Worm (Caenorhabditis elegans) whole organism, L4 larva: ENCODE measurements around the gene rab-18.

Experiments used
- Y105C5A.15 ChIP-seq: fragments of 200-800 bp; sonication (Bioruptor generic); IDR thresholded peaks from 2 replicates; pipeline ENCODE4 v1.3.6; 2022; ENCODE audit warnings: missing genetic modification characterization, missing compliant biosample characterization
- aha-1 ChIP-seq: fragments of 150-350 bp; peaks from one replicate; lab custom pipeline; 2014; ENCODE audit warnings: missing biosample characterization, missing genetic modification characterization
- ama-1 ChIP-seq: fragments of 150-350 bp; optimal IDR thresholded peaks from 2 replicates; lab custom pipeline; 2014; ENCODE audit warnings: inconsistent platforms, mixed read lengths
- attf-4 ChIP-seq: sonication (generic microtip); optimal IDR thresholded peaks from 3 replicates; lab custom pipeline; 2017; ENCODE audit warnings: missing biosample characterization, missing genetic modification characterization
- ceh-20 ChIP-seq: fragments of 200-800 bp; sonication (Bioruptor generic); IDR thresholded peaks from 2 replicates; pipeline ENCODE4 v1.3.6; 2022; ENCODE audit warnings: missing genetic modification reagents, missing genetic modification characterization, missing compliant biosample characterization
- ceh-44 ChIP-seq: fragments of 200-800 bp; sonication (Bioruptor generic); IDR thresholded peaks from 2 replicates; pipeline ENCODE4 v1.3.6; 2022; ENCODE audit warnings: missing genetic modification reagents, missing genetic modification characterization, missing compliant biosample characterization
- ceh-62 ChIP-seq: sonication (generic microtip); optimal IDR thresholded peaks from 2 replicates; lab custom pipeline; 2017; ENCODE audit warnings: missing biosample characterization, missing genetic modification characterization
- ctbp-1 ChIP-seq: fragments of 200-800 bp; sonication (Bioruptor generic); IDR thresholded peaks from 2 replicates; pipeline ENCODE4 v1.3.6; 2022; ENCODE audit warnings: missing genetic modification reagents, missing genetic modification characterization, missing compliant biosample characterization
- daf-12 ChIP-seq: fragments of 150-350 bp; optimal IDR thresholded peaks from 2 replicates; lab custom pipeline; 2014; ENCODE audit warnings: missing biosample characterization, missing genetic modification reagents, missing genetic modification characterization
- daf-8 ChIP-seq: fragments of 200-800 bp; sonication (Bioruptor generic); IDR thresholded peaks from 2 replicates; pipeline ENCODE4 v1.3.6; 2022; ENCODE audit warnings: missing genetic modification characterization, missing compliant biosample characterization
- dmd-6 ChIP-seq: fragments of 200-800 bp; sonication (Bioruptor generic); IDR thresholded peaks from 2 replicates; pipeline ENCODE4 v1.3.6; 2022; ENCODE audit warnings: missing genetic modification reagents, missing genetic modification characterization, missing compliant biosample characterization
- dmd-8 ChIP-seq: fragments of 200-800 bp; sonication (Bioruptor generic); IDR thresholded peaks from 2 replicates; pipeline ENCODE4 v1.3.6; 2022; ENCODE audit warnings: missing genetic modification characterization, missing compliant biosample characterization
- dmd-9 ChIP-seq: fragments of 200-800 bp; sonication (Bioruptor generic); IDR thresholded peaks from 2 replicates; pipeline ENCODE4 v1.3.6; 2022; ENCODE audit warnings: missing genetic modification reagents, missing genetic modification characterization, missing compliant biosample characterization
- duxl-1 ChIP-seq: sonication (generic microtip); optimal IDR thresholded peaks from 2 replicates; lab custom pipeline; 2016; ENCODE audit warnings: mild to moderate bottlenecking, missing genetic modification characterization, moderate library complexity, missing compliant biosample characterization; ENCODE audit not compliant: poor library complexity
- dve-1 ChIP-seq: sonication (generic microtip); optimal IDR thresholded peaks from 2 replicates; lab custom pipeline; 2017; ENCODE audit warnings: antibody characterized with exemption, mild to moderate bottlenecking, missing genetic modification characterization, missing compliant biosample characterization; ENCODE audit not compliant: insufficient read depth
- fkh-10 ChIP-seq: fragments of 150-350 bp; optimal IDR thresholded peaks from 2 replicates; lab custom pipeline; 2014; ENCODE audit warnings: missing biosample characterization, missing genetic modification reagents, missing genetic modification characterization
- hlh-11 ChIP-seq: fragments of 200-800 bp; sonication (Bioruptor generic); optimal IDR thresholded peaks from 2 replicates; lab custom pipeline; 2018; ENCODE audit warnings: mild to moderate bottlenecking, missing genetic modification characterization, missing compliant biosample characterization
- hlh-30 ChIP-seq: sonication (generic microtip); optimal IDR thresholded peaks from 2 replicates; lab custom pipeline; 2017; ENCODE audit warnings: antibody characterized with exemption, mild to moderate bottlenecking, missing genetic modification characterization, missing compliant biosample characterization; ENCODE audit not compliant: insufficient read depth
- lin-38 ChIP-seq: fragments of 200-800 bp; sonication (Bioruptor generic); IDR thresholded peaks from 2 replicates; pipeline ENCODE4 v1.3.6; 2022; ENCODE audit warnings: missing genetic modification reagents, missing genetic modification characterization, missing compliant biosample characterization
- lir-3 ChIP-seq: sonication (generic microtip); optimal IDR thresholded peaks from 2 replicates; lab custom pipeline; 2016; ENCODE audit warnings: mild to moderate bottlenecking, missing genetic modification characterization, missing compliant biosample characterization
- madf-5 ChIP-seq, 2 experiments: fragments of 200-800 bp; sonication (Bioruptor generic); IDR thresholded peaks; 2 replicates each; pipeline ENCODE4 v1.3.6; 2022; ENCODE audit warnings: missing compliant biosample characterization in 2 of 2, missing genetic modification characterization in 2 of 2
- madf-9 ChIP-seq: fragments of 200-800 bp; sonication (Bioruptor generic); conservative IDR thresholded peaks from 2 replicates; pipeline ENCODE4 v1.3.6; 2022; ENCODE audit warnings: missing genetic modification reagents, missing genetic modification characterization, missing compliant biosample characterization
- mdt-29 ChIP-seq: fragments of 200-800 bp; sonication (Bioruptor generic); IDR thresholded peaks from 2 replicates; pipeline ENCODE4 v1.3.6; 2022; ENCODE audit warnings: missing genetic modification reagents, missing genetic modification characterization, missing compliant biosample characterization
- mxl-2 ChIP-seq: fragments of 200-800 bp; sonication (Bioruptor generic); conservative IDR thresholded peaks from 2 replicates; pipeline ENCODE4 v1.3.6; 2022; ENCODE audit warnings: missing genetic modification reagents, missing genetic modification characterization, missing compliant biosample characterization
- mxl-3 ChIP-seq: fragments of 200-800 bp; sonication (Bioruptor generic); optimal IDR thresholded peaks from 2 replicates; lab custom pipeline; 2018; ENCODE audit warnings: mild to moderate bottlenecking, missing genetic modification characterization, missing compliant biosample characterization
- nhr-102 ChIP-seq: sonication (generic microtip); optimal IDR thresholded peaks from 2 replicates; lab custom pipeline; 2016; ENCODE audit warnings: mild to moderate bottlenecking, missing genetic modification characterization, moderate library complexity, missing compliant biosample characterization
- nhr-25 ChIP-seq: sonication (generic microtip); optimal IDR thresholded peaks from 2 replicates; lab custom pipeline; 2017; ENCODE audit warnings: missing genetic modification characterization, mild to moderate bottlenecking, missing compliant biosample characterization, antibody characterized with exemption, moderate library complexity, borderline replicate concordance; ENCODE audit not compliant: insufficient read depth
- pha-4 ChIP-seq, 2 experiments: fragments of 150-350 bp in 1 of 2; fragments of 200-800 bp in 1 of 2; sonication (Bioruptor generic) in 1 of 2; IDR thresholded peaks in 1 of 2; optimal IDR thresholded peaks in 1 of 2; 2 replicates each; pipeline versions ENCODE4 v1.3.6 to Lab custom; 2014 to 2022; ENCODE audit warnings: missing genetic modification characterization in 2 of 2, missing genetic modification reagents in 2 of 2, missing biosample characterization in 1 of 2, missing compliant biosample characterization in 1 of 2
- php-3 ChIP-seq: fragments of 200-800 bp; sonication (Bioruptor generic); IDR thresholded peaks from 2 replicates; pipeline ENCODE4 v1.3.6; 2022; ENCODE audit warnings: missing genetic modification reagents, missing genetic modification characterization, missing compliant biosample characterization
- rbr-2 ChIP-seq: sonication (generic microtip); optimal IDR thresholded peaks from 2 replicates; lab custom pipeline; 2016; ENCODE audit warnings: missing genotype, missing genetic modification characterization, missing compliant biosample characterization
- set-16 ChIP-seq: fragments of 200-800 bp; sonication (Bioruptor generic); IDR thresholded peaks from 2 replicates; pipeline ENCODE4 v1.3.6; 2022; ENCODE audit warnings: missing genetic modification reagents, missing genetic modification characterization, missing compliant biosample characterization
- spr-3 ChIP-seq: fragments of 200-800 bp; sonication (Bioruptor generic); optimal IDR thresholded peaks from 2 replicates; lab custom pipeline; 2018; ENCODE audit warnings: mild to moderate bottlenecking, missing genetic modification characterization, missing compliant biosample characterization
- unc-130 ChIP-seq: sonication (generic microtip); optimal IDR thresholded peaks from 2 replicates; lab custom pipeline; 2016; ENCODE audit warnings: missing genetic modification reagents, missing genetic modification characterization, missing compliant biosample characterization
- zag-1 ChIP-seq: fragments of 150-350 bp; optimal IDR thresholded peaks from 2 replicates; lab custom pipeline; 2014; ENCODE audit warnings: missing biosample characterization, missing genetic modification characterization
- zfp-3 ChIP-seq: fragments of 200-800 bp; sonication (Bioruptor generic); conservative IDR thresholded peaks from 2 replicates; pipeline ENCODE4 v1.3.6; 2022; ENCODE audit warnings: missing genetic modification reagents, missing genetic modification characterization, missing compliant biosample characterization
- zip-11 ChIP-seq: fragments of 200-800 bp; sonication (Bioruptor generic); IDR thresholded peaks from 2 replicates; pipeline ENCODE4 v1.3.6; 2022; ENCODE audit warnings: missing genetic modification characterization, missing compliant biosample characterization
- ztf-11 ChIP-seq: fragments of 150-350 bp; optimal IDR thresholded peaks from 2 replicates; lab custom pipeline; 2014; ENCODE audit warnings: missing biosample characterization, missing genetic modification characterization

Gene rab-18

DNA sequence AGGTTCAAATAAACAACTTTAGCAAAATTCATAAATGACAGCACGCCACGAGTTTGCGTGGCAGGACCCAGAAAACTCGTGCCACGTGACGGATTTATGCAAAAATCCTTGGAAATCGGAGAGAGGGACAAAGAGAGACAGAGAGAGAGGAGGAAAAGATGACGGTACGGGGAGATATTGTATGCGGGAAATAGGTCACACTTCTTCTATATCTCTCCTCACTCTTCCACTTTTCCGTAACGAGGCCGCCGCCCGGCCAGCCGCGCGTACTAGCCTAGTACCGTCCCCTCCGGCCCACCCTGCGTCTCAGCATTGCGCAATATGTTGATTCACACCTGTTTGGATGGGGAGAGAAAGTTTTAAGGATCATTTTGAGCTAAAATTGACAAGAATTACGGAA, 26.5 kb downstream of the rab-18 start:
- TF ChIP-seq set-16 (GFP tag; lab: Robert Waterston, UW) (peak; percentile 32; the same call in 1 of the 2 replicates), aha-1 (peak; percentile 28), ama-1 (no peak), dmd-9 (no peak), dmd-8 (GFP tag; lab: Robert Waterston, UW) (no peak), Y105C5A.15 (GFP tag; lab: Robert Waterston, UW) (no peak), mdt-29 (GFP tag; lab: Robert Waterston, UW) (no peak)

DNA sequence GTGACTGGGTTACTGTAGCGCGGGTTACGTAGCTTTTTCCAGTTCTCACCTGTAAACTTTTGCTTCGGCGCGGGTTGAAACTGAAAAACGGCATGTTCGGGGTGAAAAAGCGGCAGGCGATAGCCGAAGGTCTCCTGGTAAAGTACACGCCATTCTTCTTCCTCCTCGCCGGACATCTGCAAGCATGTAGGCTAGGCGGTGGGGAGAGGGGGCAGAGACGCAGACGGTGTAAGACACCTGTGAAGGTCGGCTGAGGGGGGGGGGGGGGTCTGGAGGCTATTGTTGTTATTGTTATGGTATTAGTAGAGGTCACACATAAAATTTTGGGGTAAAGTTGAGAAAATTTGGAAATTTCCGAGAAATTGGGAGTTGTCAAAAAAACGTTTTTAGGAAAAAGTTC, 27.5 kb downstream of the rab-18 start, which contains the start of gene fbxo-11.2:
TSS of gene fbxo-11.2 (minus strand) at position 176 of the 400 bp plus-strand sequence.
- no peak for TF ChIP-seq spr-3 (GFP tag; lab: Kevin White, UChicago)
- peak; percentile 9 for TF ChIP-seq hlh-30 (tag; lab: Kevin White, UChicago)
- TF ChIP-seq mxl-3 (GFP tag; lab: Kevin White, UChicago): peak; percentile 67
- peak; percentile 24 for TF ChIP-seq hlh-11 (tag; lab: Kevin White, UChicago)
- TF ChIP-seq lin-38 (GFP tag; lab: Robert Waterston, UW): 0 out of 2 replicates have a peak, but pooled peaks have one; percentile 18
- peak; percentile 81 for TF ChIP-seq set-16 (GFP tag; lab: Robert Waterston, UW)
- no peak for TF ChIP-seq duxl-1

DNA sequence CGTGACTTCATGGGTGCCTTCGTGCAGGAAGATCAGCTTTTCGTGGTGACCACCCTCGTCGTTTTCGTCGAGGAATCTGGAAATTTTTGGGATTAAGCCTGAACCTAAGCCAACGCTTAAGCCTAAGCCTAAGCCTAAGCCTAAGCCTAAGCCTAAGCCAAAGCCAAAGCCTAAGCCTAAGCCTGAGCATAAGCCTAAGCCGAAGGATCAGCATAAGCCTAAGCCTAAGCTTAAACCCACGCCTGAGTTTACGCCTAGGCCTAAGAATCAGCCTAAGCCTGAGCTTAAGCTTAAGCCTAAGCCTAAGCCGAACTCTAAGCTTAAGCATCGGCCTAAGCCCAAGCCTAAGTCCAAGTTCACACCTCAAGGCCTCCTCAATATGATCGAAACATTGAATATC, 28.3 kb downstream of the rab-18 start:
- TF ChIP-seq php-3 (GFP tag; lab: Robert Waterston, UW) (0 out of 2 replicates have a peak, but pooled peaks have one; percentile 5), madf-5 (GFP tag; IDR thresholded peaks at IDR 0.05; lab: Robert Waterston, UW) (no peak)

DNA sequence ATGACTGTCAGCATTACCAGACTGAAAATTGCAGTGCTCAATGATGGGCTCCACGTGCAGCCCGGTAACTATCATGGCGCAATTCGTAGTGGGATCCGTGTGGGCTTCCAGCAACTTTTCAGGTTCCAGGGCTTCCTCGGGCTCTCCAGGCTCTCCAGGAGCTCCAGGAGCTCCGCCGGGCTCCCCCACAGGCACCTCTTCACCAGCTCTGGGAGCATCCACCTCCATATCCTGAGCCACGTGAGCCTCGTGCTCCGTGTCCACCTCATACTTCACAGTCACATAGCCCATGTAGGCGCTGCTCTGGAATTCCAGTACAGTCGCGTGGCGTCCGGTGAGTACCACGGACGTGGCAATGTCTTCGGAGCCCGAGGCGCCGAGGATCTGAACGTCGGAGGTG, 28.7 kb downstream of the rab-18 start:
- 0 out of 2 replicates have a peak, but pooled peaks have one; percentile 17 for TF ChIP-seq ctbp-1
- TF ChIP-seq madf-5 (GFP tag; IDR thresholded peaks at IDR 0.05; lab: Robert Waterston, UW): 0 out of 4 replicates have a peak, but pooled peaks of 1 of the 2 experiments have one; percentile 27
- no peak for TF ChIP-seq ama-1
- TF ChIP-seq set-16 (GFP tag; lab: Robert Waterston, UW): peak; percentile 94
- TF ChIP-seq, all 104 proteins: peak for 3

DNA sequence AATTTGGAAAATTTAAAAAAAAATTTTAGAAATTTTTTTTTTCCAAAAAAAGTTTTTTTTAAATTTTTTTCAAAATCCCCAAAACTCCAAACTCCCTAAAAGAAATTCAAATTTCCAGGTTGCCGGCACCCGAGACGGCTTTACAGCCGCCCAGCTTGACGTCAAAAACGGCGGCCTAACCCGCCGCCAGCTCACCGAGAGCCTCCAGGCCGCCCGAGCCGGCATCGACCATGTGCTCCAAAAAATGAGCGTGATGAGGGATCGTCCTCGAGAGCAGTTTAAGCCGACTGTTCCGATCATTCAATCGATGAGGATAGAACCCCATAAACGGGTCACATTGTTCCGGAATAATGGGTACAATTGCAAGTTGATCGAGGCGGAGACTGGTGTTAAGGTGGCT, 36.8 kb downstream of the rab-18 start:
- no peak for TF ChIP-seq zip-11 (GFP tag; lab: Robert Waterston, UW)
- TF ChIP-seq set-16 (GFP tag; lab: Robert Waterston, UW): peak; percentile 85
- no peak for TF ChIP-seq daf-12 (tag; lab: Kevin White, UChicago)
- TF ChIP-seq ztf-11: no peak

DNA sequence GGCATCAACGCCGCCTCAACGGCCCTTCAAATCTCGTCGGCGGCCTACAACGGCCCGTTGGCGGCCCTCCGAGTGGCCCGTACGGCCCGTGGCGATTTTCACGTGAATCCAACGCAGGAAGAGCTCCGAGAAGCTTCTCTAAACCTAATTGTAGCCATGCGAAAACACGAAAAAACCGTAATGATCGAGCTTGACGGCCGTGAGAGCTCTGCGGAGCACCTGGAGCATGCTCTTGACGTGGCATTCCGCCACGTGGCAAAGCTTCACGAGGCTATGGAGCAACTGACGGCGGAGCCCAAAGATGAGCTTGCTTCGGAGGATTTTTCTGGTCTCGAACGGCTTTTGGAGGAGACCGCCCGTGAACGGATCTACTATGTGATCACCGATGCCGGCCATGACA, 40.5 kb downstream of the rab-18 start:
- TF ChIP-seq set-16 (GFP tag; lab: Robert Waterston, UW) (peak; percentile 70), mxl-2 (GFP tag; lab: Robert Waterston, UW) (no peak)
- TF ChIP-seq, all 104 proteins: peak for 1

DNA sequence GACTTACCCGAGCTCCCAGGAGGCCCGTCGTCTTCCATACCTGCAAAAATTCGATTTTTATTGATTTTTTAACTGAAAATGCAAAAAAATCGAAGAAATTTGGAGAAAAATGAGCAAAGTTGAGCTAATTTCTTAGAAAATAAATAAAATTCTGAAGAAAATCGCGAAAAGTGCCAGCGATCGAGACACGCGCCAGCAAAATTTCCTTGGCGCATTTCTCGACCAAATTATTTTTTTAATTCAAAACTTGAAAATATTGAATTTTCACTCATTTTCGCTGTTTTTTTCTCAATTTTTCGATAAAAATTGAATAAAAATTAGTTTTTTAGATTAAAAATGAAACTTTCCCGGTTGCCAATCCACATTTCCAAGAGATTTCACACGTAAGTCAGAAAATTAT, 43.4 kb downstream of the rab-18 start, which contains the start of the genes chin-1 and BE0003N10.1:
TSS of gene chin-1 (minus strand) at position 40 of the 400 bp plus-strand sequence.
TSS of gene BE0003N10.1 (plus strand) at position 320 of the 400 bp plus-strand sequence.
- TF ChIP-seq pha-4 (GFP tag; IDR thresholded peaks at IDR 0.05; lab: Robert Waterston, UW) (no peak), pha-4 (tag; optimal IDR thresholded peaks at IDR 0.05; lab: Kevin White, UChicago) (no peak), ceh-62 (tag; lab: Kevin White, UChicago) (no peak), dve-1 (tag; lab: Kevin White, UChicago) (peak; percentile 37), zfp-3 (GFP tag; lab: Robert Waterston, UW) (no peak), fkh-10 (GFP tag; lab: Kevin White, UChicago) (peak; percentile 5), daf-8 (no peak), dmd-6 (GFP tag; lab: Robert Waterston, UW) (no peak), rbr-2 (tag; lab: Kevin White, UChicago) (peak; percentile 12), lir-3 (tag; lab: Kevin White, UChicago) (no peak), zag-1 (tag; lab: Kevin White, UChicago) (no peak), attf-4 (tag; lab: Kevin White, UChicago) (no peak), nhr-25 (no peak), dmd-9 (no peak), madf-9 (GFP tag; lab: Robert Waterston, UW) (no peak), ceh-44 (no peak), duxl-1 (no peak), unc-130 (no peak), lin-38 (GFP tag; lab: Robert Waterston, UW) (peak; percentile 66), ceh-20 (GFP tag; lab: Robert Waterston, UW) (no peak), nhr-102 (peak; percentile 7)
